Fruit fly (Drosophila melanogaster) whole organism, embryonic: ENCODE results near the gene Ugt37C2.

Experiments used
- Asciz ChIP-seq: fragments of 200-800 bp; sonication (Bioruptor generic); optimal IDR thresholded peaks from 2 replicates; lab custom pipeline; 2017; ENCODE audit warnings: missing biosample characterization, mild to moderate bottlenecking, missing genetic modification characterization, missing genetic modification reagents
- Bgb ChIP-seq: fragments of 200-800 bp; sonication (Bioruptor generic); IDR thresholded peaks from 2 replicates; pipeline ENCODE4 v1.3.6; 2022; ENCODE audit warnings: missing biosample characterization, missing genetic modification characterization; ENCODE audit not compliant: partially characterized antibody
- CG11093 ChIP-seq: fragments of 200-800 bp; sonication (Bioruptor generic); IDR thresholded peaks from 3 replicates; pipeline ENCODE4 v1.3.6; 2022; ENCODE audit warnings: missing biosample characterization, missing genetic modification characterization
- CG12219 ChIP-seq: fragments of 200-800 bp; sonication (Bioruptor generic); optimal IDR thresholded peaks from 3 replicates; lab custom pipeline; 2018; ENCODE audit warnings: missing biosample characterization, mild to moderate bottlenecking, missing genetic modification characterization
- CG13287 ChIP-seq: fragments of 200-800 bp; sonication (Bioruptor generic); IDR thresholded peaks from 2 replicates; pipeline ENCODE4 v1.3.6; 2022; ENCODE audit warnings: missing biosample characterization, missing genetic modification characterization; ENCODE audit not compliant: partially characterized antibody
- CG14860 ChIP-seq: fragments of 200-800 bp; sonication (Bioruptor generic); IDR thresholded peaks from 3 replicates; pipeline ENCODE4 v1.3.6; 2022; ENCODE audit warnings: missing biosample characterization, missing genetic modification characterization; ENCODE audit not compliant: partially characterized antibody
- CG17361 ChIP-seq: fragments of 200-800 bp; sonication (Bioruptor generic); IDR thresholded peaks from 3 replicates; pipeline ENCODE4 v1.3.6; 2022; ENCODE audit warnings: missing biosample characterization, missing genetic modification characterization
- CG2889 ChIP-seq: fragments of 200-800 bp; sonication (Bioruptor generic); IDR thresholded peaks from 3 replicates; pipeline ENCODE4 v1.3.6; 2022; ENCODE audit warnings: missing biosample characterization, missing genetic modification characterization
- CG3065 ChIP-seq: fragments of 200-800 bp; sonication (Bioruptor generic); optimal IDR thresholded peaks from 2 replicates; lab custom pipeline; 2016; ENCODE audit warnings: missing biosample characterization, missing genetic modification characterization
- CG32532 ChIP-seq: fragments of 200-800 bp; sonication (Bioruptor generic); IDR thresholded peaks from 2 replicates; pipeline ENCODE4 v1.3.6; 2022; ENCODE audit warnings: missing biosample characterization, missing genetic modification characterization
- CG42726 ChIP-seq: fragments of 200-800 bp; sonication (Bioruptor generic); IDR thresholded peaks from 2 replicates; pipeline ENCODE4 v1.3.6; 2022; ENCODE audit warnings: missing biosample characterization, missing genetic modification characterization; ENCODE audit not compliant: partially characterized antibody
- CG43689 ChIP-seq: fragments of 200-800 bp; sonication (Bioruptor generic); IDR thresholded peaks from 2 replicates; pipeline ENCODE4 v1.3.6; 2022; ENCODE audit warnings: missing biosample characterization, missing genetic modification characterization
- CG6689 ChIP-seq: fragments of 200-800 bp; sonication (Bioruptor generic); IDR thresholded peaks from 2 replicates; pipeline ENCODE4 v1.3.6; 2022; ENCODE audit warnings: missing biosample characterization, missing genetic modification characterization
- CG8765 ChIP-seq: fragments of 200-800 bp; sonication (Bioruptor generic); IDR thresholded peaks from 2 replicates; pipeline ENCODE4 v1.3.6; 2022; ENCODE audit warnings: missing biosample characterization, missing genetic modification characterization
- CrebB ChIP-seq: fragments of 200-800 bp; sonication (Bioruptor generic); optimal IDR thresholded peaks from 3 replicates; lab custom pipeline; 2018; ENCODE audit warnings: missing biosample characterization, mild to moderate bottlenecking, missing genetic modification characterization
- Deaf1 ChIP-seq: fragments of 200-800 bp; optimal IDR thresholded peaks from 3 replicates; lab custom pipeline; 2019; ENCODE audit warnings: missing biosample characterization, mild to moderate bottlenecking, missing genetic modification characterization, moderate library complexity
- Eip74EF ChIP-seq, 2 experiments: fragments of 200-800 bp in 1 of 2; fragments of >200 bp in 1 of 2; sonication (Bioruptor generic) in 1 of 2; optimal IDR thresholded peaks; 2 replicates each; lab custom pipeline; 2017 to 2019; ENCODE audit warnings: missing biosample characterization in 2 of 2, missing genetic modification characterization in 2 of 2, mild to moderate bottlenecking in 1 of 2, moderate library complexity in 1 of 2
- H2.0 ChIP-seq: fragments of 200-800 bp; sonication (Bioruptor generic); IDR thresholded peaks from 2 replicates; pipeline ENCODE4 v1.3.6; 2022; ENCODE audit warnings: missing biosample characterization, missing genetic modification characterization
- Hand ChIP-seq: fragments of 200-800 bp; sonication (Bioruptor generic); optimal IDR thresholded peaks from 2 replicates; lab custom pipeline; 2017; ENCODE audit warnings: mild to moderate bottlenecking, missing biosample characterization, missing genetic modification reagents, missing genetic modification characterization
- Hey ChIP-seq: fragments of 200-800 bp; sonication (Bioruptor generic); optimal IDR thresholded peaks from 3 replicates; lab custom pipeline; 2018; ENCODE audit warnings: missing biosample characterization, mild to moderate bottlenecking, missing genetic modification characterization
- Myb ChIP-seq: fragments of 200-800 bp; sonication (Bioruptor generic); optimal IDR thresholded peaks from 2 replicates; lab custom pipeline; 2016; ENCODE audit warnings: missing biosample characterization, missing genetic modification characterization
- NC2α ChIP-seq: fragments of 200-800 bp; sonication (Bioruptor generic); optimal IDR thresholded peaks from 2 replicates; lab custom pipeline; 2016; ENCODE audit warnings: missing biosample characterization, missing genetic modification characterization
- Neu2 ChIP-seq: fragments of 200-800 bp; sonication (Bioruptor generic); optimal IDR thresholded peaks from 3 replicates; lab custom pipeline; 2016; ENCODE audit warnings: missing biosample characterization, missing genetic modification characterization, borderline replicate concordance
- Oaz ChIP-seq: fragments of 200-800 bp; sonication (Bioruptor generic); IDR thresholded peaks from 2 replicates; pipeline ENCODE4 v1.3.6; 2022; ENCODE audit warnings: missing biosample characterization, missing genetic modification characterization
- cad ChIP-seq: fragments of >200 bp; optimal IDR thresholded peaks from 2 replicates; lab custom pipeline; 2017; ENCODE audit warnings: missing biosample characterization, missing genetic modification characterization
- ci ChIP-seq: fragments of 200-800 bp; sonication (Bioruptor generic); IDR thresholded peaks from 3 replicates; pipeline ENCODE4 v1.3.6; 2022; ENCODE audit warnings: missing biosample characterization, missing genetic modification characterization
- dmrt11E ChIP-seq: fragments of 200-800 bp; sonication (Bioruptor generic); optimal IDR thresholded peaks from 3 replicates; lab custom pipeline; 2018; ENCODE audit warnings: missing biosample characterization, mild to moderate bottlenecking, missing genetic modification characterization, moderate library complexity
- ems ChIP-seq: fragments of 200-800 bp; sonication (Bioruptor generic); optimal IDR thresholded peaks from 3 replicates; lab custom pipeline; 2016; ENCODE audit warnings: missing biosample characterization, missing genetic modification characterization
- fd3F ChIP-seq: fragments of 200-800 bp; sonication (Bioruptor generic); optimal IDR thresholded peaks from 2 replicates; lab custom pipeline; 2018; ENCODE audit warnings: missing biosample characterization, mild to moderate bottlenecking, missing genetic modification characterization, moderate library complexity
- fd96Cb ChIP-seq: fragments of 200-800 bp; sonication (Bioruptor generic); optimal IDR thresholded peaks from 2 replicates; lab custom pipeline; 2018; ENCODE audit warnings: missing biosample characterization, mild to moderate bottlenecking, missing genetic modification characterization, moderate library complexity
- gcm ChIP-seq: fragments of 200-800 bp; sonication (Bioruptor generic); optimal IDR thresholded peaks from 2 replicates; lab custom pipeline; 2019; ENCODE audit warnings: missing biosample characterization, mild to moderate bottlenecking, missing genetic modification characterization, moderate library complexity
- grau ChIP-seq: fragments of 200-800 bp; optimal IDR thresholded peaks from 3 replicates; lab custom pipeline; 2019; ENCODE audit warnings: missing biosample characterization, mild to moderate bottlenecking, missing genetic modification characterization, moderate library complexity
- grn ChIP-seq: fragments of 200-800 bp; sonication (Bioruptor generic); optimal IDR thresholded peaks from 3 replicates; lab custom pipeline; 2017; ENCODE audit warnings: missing biosample characterization, missing genetic modification characterization
- insv ChIP-seq, 2 experiments: fragments of 200-800 bp; sonication (Bioruptor generic); optimal IDR thresholded peaks; 3 replicates each; lab custom pipeline; 2016 to 2018; ENCODE audit warnings: missing biosample characterization in 2 of 2, missing genetic modification characterization in 2 of 2
- jumu ChIP-seq: fragments of 200-800 bp; sonication (Bioruptor generic); optimal IDR thresholded peaks from 3 replicates; lab custom pipeline; 2016; ENCODE audit warnings: missing biosample characterization, missing genetic modification characterization
- kah ChIP-seq: fragments of 200-800 bp; sonication (Bioruptor generic); optimal IDR thresholded peaks from 2 replicates; lab custom pipeline; 2018; ENCODE audit warnings: missing biosample characterization, mild to moderate bottlenecking, missing genetic modification characterization
- lab ChIP-seq: fragments of 200-800 bp; sonication (Bioruptor generic); optimal IDR thresholded peaks from 3 replicates; lab custom pipeline; 2017; ENCODE audit warnings: missing biosample characterization, missing genetic modification characterization, mild to moderate bottlenecking, moderate library complexity, missing genetic modification reagents
- lilli ChIP-seq: fragments of 200-800 bp; sonication (Bioruptor generic); optimal IDR thresholded peaks from 3 replicates; lab custom pipeline; 2016; ENCODE audit warnings: missing biosample characterization, missing genetic modification characterization
- nerfin-2 ChIP-seq: fragments of 200-800 bp; sonication (Bioruptor generic); IDR thresholded peaks from 2 replicates; pipeline ENCODE4 v1.3.6; 2022; ENCODE audit warnings: missing biosample characterization, missing genetic modification characterization; ENCODE audit not compliant: partially characterized antibody
- org-1 ChIP-seq: fragments of 200-800 bp; sonication (Bioruptor generic); optimal IDR thresholded peaks from 2 replicates; lab custom pipeline; 2017; ENCODE audit warnings: missing biosample characterization, missing genetic modification characterization
- ro ChIP-seq: fragments of 200-800 bp; sonication (Bioruptor generic); IDR thresholded peaks from 2 replicates; pipeline ENCODE4 v1.3.6; 2022; ENCODE audit warnings: missing biosample characterization, missing genetic modification characterization
- row ChIP-seq: fragments of 200-800 bp; sonication (Bioruptor generic); IDR thresholded peaks from 3 replicates; pipeline ENCODE4 v1.3.6; 2022; ENCODE audit warnings: missing biosample characterization, missing genetic modification characterization
- scrt ChIP-seq: fragments of 200-800 bp; sonication (Bioruptor generic); optimal IDR thresholded peaks from 2 replicates; lab custom pipeline; 2018; ENCODE audit warnings: missing biosample characterization, mild to moderate bottlenecking, missing genetic modification characterization, moderate library complexity
- sd ChIP-seq: fragments of 200-800 bp; sonication (Bioruptor generic); optimal IDR thresholded peaks from 3 replicates; lab custom pipeline; 2018; ENCODE audit warnings: missing biosample characterization, mild to moderate bottlenecking, missing genetic modification characterization, moderate library complexity
- sna ChIP-seq: fragments of 200-800 bp; sonication (Bioruptor generic); IDR thresholded peaks from 2 replicates; pipeline ENCODE4 v1.3.6; 2022; ENCODE audit warnings: missing biosample characterization, missing genetic modification characterization; ENCODE audit not compliant: partially characterized antibody
- stc ChIP-seq: fragments of 200-800 bp; sonication (Bioruptor generic); IDR thresholded peaks from 2 replicates; pipeline ENCODE4 v1.3.6; 2022; ENCODE audit warnings: missing biosample characterization, missing genetic modification characterization
- sug ChIP-seq: fragments of 200-800 bp; optimal IDR thresholded peaks from 2 replicates; lab custom pipeline; 2019; ENCODE audit warnings: missing biosample characterization, mild to moderate bottlenecking, missing genetic modification characterization, moderate library complexity
- unpg ChIP-seq: fragments of 200-800 bp; sonication (Bioruptor generic); optimal IDR thresholded peaks from 3 replicates; lab custom pipeline; 2018; ENCODE audit warnings: missing biosample characterization, mild to moderate bottlenecking, missing genetic modification characterization, moderate library complexity
- vnd ChIP-seq: fragments of 200-800 bp; sonication (Bioruptor generic); IDR thresholded peaks from 3 replicates; pipeline ENCODE4 v1.3.6; 2022; ENCODE audit warnings: missing biosample characterization, missing genetic modification characterization; ENCODE audit not compliant: partially characterized antibody
- wdn ChIP-seq: fragments of 200-800 bp; sonication (Bioruptor generic); IDR thresholded peaks from 2 replicates; pipeline ENCODE4 v1.3.6; 2022; ENCODE audit warnings: missing biosample characterization, missing genetic modification characterization
- zfh2 ChIP-seq: fragments of 200-800 bp; sonication (Bioruptor generic); optimal IDR thresholded peaks from 2 replicates; lab custom pipeline; 2016; ENCODE audit warnings: missing biosample characterization, missing genetic modification characterization

The Ugt37C2 gene

dm6 chr2L:16819714-16820113, 25.7 kb downstream of the Ugt37C2 start (continued):
- no peak for TF ChIP-seq fd96Cb (tag; lab: Kevin White, UChicago)
- peak; percentile 32 for TF ChIP-seq grn (GFP tag; lab: Kevin White, UChicago)
- TF ChIP-seq Oaz (GFP tag; lab: Robert Waterston, UW), result no peak
- TF ChIP-seq jumu (GFP tag; lab: Kevin White, UChicago), result no peak
- TF ChIP-seq CrebB (tag; lab: Kevin White, UChicago), result peak; percentile 37
- TF ChIP-seq fd3F (GFP tag; lab: Kevin White, UChicago), result peak; percentile 1
- TF ChIP-seq Myb (GFP tag; lab: Kevin White, UChicago), result no peak
- TF ChIP-seq org-1 (GFP tag; lab: Kevin White, UChicago), result no peak
- peak; percentile 98 for TF ChIP-seq sd
- peak; percentile 37 for TF ChIP-seq grau
- TF ChIP-seq lilli (GFP tag; lab: Kevin White, UChicago), result no peak
- no peak for TF ChIP-seq vnd (GFP tag; lab: Robert Waterston, UW)
- no peak for TF ChIP-seq NC2α (GFP tag; lab: Kevin White, UChicago)
- TF ChIP-seq gcm (GFP tag; lab: Kevin White, UChicago), result peak; percentile 40
- TF ChIP-seq sna (GFP tag; lab: Robert Waterston, UW), result no peak
- no peak for TF ChIP-seq H2.0
- TF ChIP-seq kah (GFP tag; lab: Kevin White, UChicago), result peak; percentile 4
- peak; percentile 83 for TF ChIP-seq sug (tag; lab: Kevin White, UChicago)
- TF ChIP-seq Deaf1 (tag; lab: Kevin White, UChicago), result no peak
- TF ChIP-seq nerfin-2 (GFP tag; lab: Robert Waterston, UW), result no peak
- TF ChIP-seq CG43689, result no peak
- no peak for TF ChIP-seq stc (GFP tag; lab: Robert Waterston, UW)
- peak; percentile 30 for TF ChIP-seq Hey (tag; lab: Kevin White, UChicago)
- TF ChIP-seq CG8765 (GFP tag; lab: Robert Waterston, UW), result no peak
- no peak for TF ChIP-seq zfh2 (GFP tag; lab: Kevin White, UChicago)
- TF ChIP-seq unpg (GFP tag; lab: Kevin White, UChicago), result peak; percentile 50
- TF ChIP-seq cad (GFP tag; lab: Kevin White, UChicago), result no peak
- TF ChIP-seq CG11093 (GFP tag; lab: Robert Waterston, UW), result no peak
- no peak for TF ChIP-seq insv (GFP tag; optimal IDR thresholded peaks at IDR 0.05; lab: Kevin White, UChicago)
- peak in 1 of 2 experiments; percentile 37 for TF ChIP-seq Eip74EF (GFP tag; optimal IDR thresholded peaks at IDR 0.05; lab: Kevin White, UChicago)
- TF ChIP-seq CG13287, result no peak
- TF ChIP-seq CG17361 (GFP tag; lab: Robert Waterston, UW), result no peak
- no peak for TF ChIP-seq dmrt11E (tag; lab: Kevin White, UChicago)
- no peak for TF ChIP-seq wdn (GFP tag; lab: Robert Waterston, UW)
- TF ChIP-seq CG14860 (GFP tag; lab: Robert Waterston, UW), result no peak
- TF ChIP-seq Asciz, result no peak
- peak; percentile 6 for TF ChIP-seq Hand (GFP tag; lab: Kevin White, UChicago)
- peak; percentile 31 for TF ChIP-seq CG12219 (GFP tag; lab: Kevin White, UChicago)
- TF ChIP-seq CG3065 (GFP tag; lab: Kevin White, UChicago), result no peak
- TF ChIP-seq row (GFP tag; lab: Robert Waterston, UW), result no peak
- no peak for TF ChIP-seq Bgb (GFP tag; lab: Robert Waterston, UW)
- no peak for TF ChIP-seq CG2889 (GFP tag; lab: Robert Waterston, UW)
- TF ChIP-seq Neu2 (GFP tag; lab: Kevin White, UChicago), result no peak
- no peak for TF ChIP-seq CG42726 (GFP tag; lab: Robert Waterston, UW)
- no peak for TF ChIP-seq ro
- TF ChIP-seq scrt (GFP tag; lab: Kevin White, UChicago), result peak; percentile 54
- TF ChIP-seq ci (GFP tag; lab: Robert Waterston, UW), result no peak
- no peak for TF ChIP-seq ems (GFP tag; lab: Kevin White, UChicago)
- TF ChIP-seq lab, result peak; percentile 44
- TF ChIP-seq CG32532 (GFP tag; lab: Robert Waterston, UW), result no peak
- no peak for TF ChIP-seq CG6689 (GFP tag; lab: Robert Waterston, UW)
